Worm (Caenorhabditis elegans) whole organism, late embryonic: ENCODE results near the gene npp-3.

Experiments
- F13H6.1 ChIP-seq: sonication (generic microtip); optimal IDR thresholded peaks from 2 replicates; lab custom pipeline; 2016; ENCODE audit warnings: missing genetic modification characterization, missing compliant biosample characterization
- K02D7.2 ChIP-seq: sonication (generic microtip); optimal IDR thresholded peaks from 2 replicates; lab custom pipeline; 2017; ENCODE audit warnings: mild to moderate bottlenecking, missing genetic modification characterization, missing compliant biosample characterization
- ahr-1 ChIP-seq: sonication (generic microtip); optimal IDR thresholded peaks from 2 replicates; lab custom pipeline; 2016; ENCODE audit warnings: missing genetic modification characterization, missing compliant biosample characterization
- ceh-22 ChIP-seq: sonication (generic microtip); optimal IDR thresholded peaks from 2 replicates; lab custom pipeline; 2017; ENCODE audit warnings: missing biosample characterization, missing genetic modification characterization
- ceh-24 ChIP-seq: sonication (generic microtip); optimal IDR thresholded peaks from 2 replicates; lab custom pipeline; 2016; ENCODE audit warnings: mild to moderate bottlenecking, missing genetic modification characterization, missing compliant biosample characterization
- ceh-45 ChIP-seq: fragments of 200-800 bp; sonication (Bioruptor generic); IDR thresholded peaks from 2 replicates; pipeline ENCODE4 v1.3.6; 2022; ENCODE audit warnings: missing genetic modification reagents, missing genetic modification characterization, missing compliant biosample characterization
- dmd-4 ChIP-seq: sonication (generic microtip); optimal IDR thresholded peaks from 2 replicates; lab custom pipeline; 2016; ENCODE audit warnings: borderline replicate concordance, missing genetic modification characterization, missing compliant biosample characterization
- dve-1 ChIP-seq: sonication (generic microtip); optimal IDR thresholded peaks from 2 replicates; lab custom pipeline; 2017; ENCODE audit warnings: antibody characterized with exemption, mild to moderate bottlenecking, missing genetic modification characterization, missing compliant biosample characterization
- ets-4 ChIP-seq: sonication (generic microtip); optimal IDR thresholded peaks from 2 replicates; lab custom pipeline; 2016; ENCODE audit warnings: missing genetic modification characterization, missing compliant biosample characterization
- eyg-1 ChIP-seq: sonication (generic microtip); optimal IDR thresholded peaks from 2 replicates; lab custom pipeline; 2016; ENCODE audit warnings: missing genotype, missing genetic modification characterization, missing compliant biosample characterization
- fkh-6 ChIP-seq: sonication (generic microtip); optimal IDR thresholded peaks from 2 replicates; lab custom pipeline; 2016; ENCODE audit warnings: missing genetic modification characterization, missing compliant biosample characterization
- hlh-15 ChIP-seq: sonication (generic microtip); optimal IDR thresholded peaks from 2 replicates; lab custom pipeline; 2016; ENCODE audit warnings: missing genetic modification characterization, missing compliant biosample characterization
- hlh-30 ChIP-seq: sonication (generic microtip); optimal IDR thresholded peaks from 2 replicates; lab custom pipeline; 2017; ENCODE audit warnings: antibody characterized with exemption, missing genetic modification characterization, missing compliant biosample characterization; ENCODE audit not compliant: insufficient read depth
- hlh-8 ChIP-seq: sonication (generic microtip); optimal IDR thresholded peaks from 2 replicates; lab custom pipeline; 2016; ENCODE audit warnings: missing genotype, missing genetic modification characterization, missing compliant biosample characterization
- mec-3 ChIP-seq: sonication (generic microtip); optimal IDR thresholded peaks from 2 replicates; lab custom pipeline; 2016; ENCODE audit warnings: borderline replicate concordance, missing genetic modification characterization, missing compliant biosample characterization
- nhr-232 ChIP-seq: sonication (generic microtip); optimal IDR thresholded peaks from 2 replicates; lab custom pipeline; 2016; ENCODE audit warnings: missing genetic modification characterization, missing compliant biosample characterization
- npax-4 ChIP-seq: sonication (generic microtip); optimal IDR thresholded peaks from 2 replicates; lab custom pipeline; 2016; ENCODE audit warnings: missing genetic modification characterization, missing compliant biosample characterization
- odd-2 ChIP-seq: sonication (generic microtip); optimal IDR thresholded peaks from 2 replicates; lab custom pipeline; 2017; ENCODE audit warnings: antibody characterized with exemption, mild to moderate bottlenecking, missing genetic modification characterization, missing compliant biosample characterization
- pag-3 ChIP-seq: sonication (generic microtip); optimal IDR thresholded peaks from 2 replicates; lab custom pipeline; 2016; ENCODE audit warnings: missing compliant biosample characterization, missing genetic modification characterization, borderline replicate concordance
- pat-9 ChIP-seq: fragments of 200-800 bp; sonication (Bioruptor generic); optimal IDR thresholded peaks from 2 replicates; lab custom pipeline; 2018; ENCODE audit warnings: mild to moderate bottlenecking, missing genetic modification characterization, moderate library complexity, missing compliant biosample characterization
- pha-4 ChIP-seq: fragments of 150-350 bp; optimal IDR thresholded peaks from 2 replicates; lab custom pipeline; 2018; ENCODE audit warnings: missing biosample characterization, missing genetic modification reagents, missing genetic modification characterization
- pqm-1 ChIP-seq: sonication (generic microtip); optimal IDR thresholded peaks from 2 replicates; lab custom pipeline; 2016; ENCODE audit warnings: missing genetic modification characterization, missing compliant biosample characterization
- sdc-2 ChIP-seq: sonication (generic microtip); optimal IDR thresholded peaks from 2 replicates; lab custom pipeline; 2016; ENCODE audit warnings: missing genotype, missing genetic modification characterization, missing compliant biosample characterization
- unc-3 ChIP-seq, 2 experiments: fragments of 200-800 bp in 1 of 2; sonication (Bioruptor generic) in 1 of 2; sonication (generic microtip) in 1 of 2; conservative IDR thresholded peaks in 1 of 2; optimal IDR thresholded peaks in 1 of 2; 2 replicates each; pipeline versions ENCODE4 v1.3.6 to Lab custom; 2016 to 2022; ENCODE audit warnings: missing compliant biosample characterization in 2 of 2, missing genetic modification characterization in 2 of 2, missing genetic modification reagents in 1 of 2
- unc-42 ChIP-seq: sonication (generic microtip); optimal IDR thresholded peaks from 2 replicates; lab custom pipeline; 2016; ENCODE audit warnings: missing genotype, missing genetic modification characterization, missing compliant biosample characterization
- unc-55 ChIP-seq: sonication (generic microtip); optimal IDR thresholded peaks from 2 replicates; lab custom pipeline; 2017; ENCODE audit warnings: missing biosample characterization, missing genetic modification reagents, missing genetic modification characterization
- unc-86 ChIP-seq: sonication (generic microtip); optimal IDR thresholded peaks from 2 replicates; lab custom pipeline; 2016; ENCODE audit warnings: missing genetic modification characterization, missing compliant biosample characterization

npp-3 gene

ce11 chrII:11819824-11820223, 54.8 kb downstream of the npp-3 start, which contains the start of gene Y6D1A.2:
Y6D1A.2 (minus strand) TSS chrII:11819924.
- TF ChIP-seq hlh-30 (tag; lab: Kevin White, UChicago) (no peak), unc-86 (tag; lab: Kevin White, UChicago) (no peak), fkh-6 (tag; lab: Kevin White, UChicago) (no peak), sdc-2 (no peak), dmd-4 (no peak), eyg-1 (tag; lab: Kevin White, UChicago) (no peak), mec-3 (tag; lab: Kevin White, UChicago) (no peak), ceh-22 (tag; lab: Kevin White, UChicago) (no peak), ceh-45 (GFP tag; lab: Robert Waterston, UW) (no peak), hlh-8 (tag; lab: Kevin White, UChicago) (no peak), unc-42 (tag; lab: Kevin White, UChicago) (no peak), hlh-15 (tag; lab: Kevin White, UChicago) (no peak), F13H6.1 (tag; lab: Kevin White, UChicago) (no peak), nhr-232 (tag; lab: Kevin White, UChicago) (no peak), dve-1 (tag; lab: Kevin White, UChicago) (no peak), pag-3 (tag; lab: Kevin White, UChicago) (no peak), unc-55 (GFP tag; lab: Kevin White, UChicago) (no peak), pqm-1 (tag; lab: Kevin White, UChicago) (no peak), unc-3 (GFP tag; conservative IDR thresholded peaks at IDR 0.05; lab: Robert Waterston, UW) (no peak), unc-3 (tag; optimal IDR thresholded peaks at IDR 0.05; lab: Kevin White, UChicago) (no peak)
- TF ChIP-seq, all 69 proteins: peak for 0

DNA sequence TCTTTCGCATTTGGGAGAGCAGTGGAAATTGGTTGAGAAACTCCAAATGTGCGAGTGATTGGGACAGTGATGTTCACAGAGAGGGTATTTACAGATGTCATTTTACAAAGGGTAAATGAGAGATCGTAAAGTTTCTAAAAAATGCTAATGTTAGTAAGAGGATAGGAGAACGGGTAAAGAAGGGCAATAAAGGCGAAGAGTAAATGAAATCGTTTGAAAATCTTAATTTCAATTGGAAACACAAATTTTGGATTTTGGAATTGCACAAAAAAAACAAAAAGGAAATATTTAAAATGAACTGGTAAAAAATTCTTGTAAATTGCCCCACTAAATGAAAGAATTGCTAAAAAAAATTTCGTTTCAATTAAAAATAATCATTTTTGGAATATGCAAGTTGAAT, 58.1 kb downstream of the npp-3 start, which contains the start of gene pap-3:
Gene pap-3 (minus strand): TSS at position 101 of the 400 bp plus-strand sequence.
- TF ChIP-seq ceh-24 (tag; lab: Kevin White, UChicago) (no peak), dmd-4 (no peak), odd-2 (tag; lab: Kevin White, UChicago) (no peak)

ce11 chrII:11816014-11816413, 58.6 kb downstream of the npp-3 start:
- no peak for TF ChIP-seq ahr-1 (tag; lab: Kevin White, UChicago)
- no peak for TF ChIP-seq ets-4 (tag; lab: Kevin White, UChicago)
- TF ChIP-seq pha-4 (tag; lab: Kevin White, UChicago): no peak
- TF ChIP-seq npax-4 (tag; lab: Kevin White, UChicago): no peak
- no peak for TF ChIP-seq pat-9
- TF ChIP-seq ceh-45 (GFP tag; lab: Robert Waterston, UW): no peak
- no peak for TF ChIP-seq K02D7.2 (tag; lab: Kevin White, UChicago)
